Fruit fly (Drosophila melanogaster) Kc167 (cell line): Measurements from ENCODE around the gene kraken.

Source experiments
- Myc ChIP-seq: fragments of >200 bp; optimal IDR thresholded peaks from 2 replicates; lab custom pipeline; 2017; ENCODE audit warnings: missing external identifiers
- Sin3A ChIP-seq: fragments of >200 bp; optimal IDR thresholded peaks from 2 replicates; lab custom pipeline; 2018; ENCODE audit warnings: missing external identifiers
- h ChIP-seq: fragments of >200 bp; optimal IDR thresholded peaks from 3 replicates; lab custom pipeline; 2018; ENCODE audit warnings: missing external identifiers
- insv ChIP-seq: fragments of >200 bp; optimal IDR thresholded peaks from 3 replicates; lab custom pipeline; 2018; ENCODE audit warnings: missing external identifiers
- psq ChIP-seq: fragments of >200 bp; optimal IDR thresholded peaks from 2 replicates; lab custom pipeline; 2017; ENCODE audit warnings: missing external identifiers
- ttk ChIP-seq: sonication (Bioruptor generic); optimal IDR thresholded peaks from 2 replicates; lab custom pipeline; 2017; ENCODE audit warnings: missing external identifiers

The kraken gene

dm6 chr2L:852647-853111 lies at the start of gene kraken, which contains the start of gene CG4291:
Gene kraken, plus strand, starts transcription at chr2L:852768.
Gene CG4291, minus strand, starts transcription at chr2L:852730.
- no peak for TF ChIP-seq Myc (lab: Kevin White, UChicago)
- no peak for TF ChIP-seq ttk (lab: Kevin White, UChicago)
- no peak for TF ChIP-seq psq (lab: Kevin White, UChicago)
- TF ChIP-seq insv (lab: Kevin White, UChicago) = peak; percentile 3
- no peak for TF ChIP-seq Sin3A
- peak; percentile 56 for TF ChIP-seq h (lab: Kevin White, UChicago)

- TF ChIP-seq psq (lab: Kevin White, UChicago) (no peak), ttk (lab: Kevin White, UChicago) (no peak), insv (lab: Kevin White, UChicago) (no peak), Myc (lab: Kevin White, UChicago) (no peak), h (lab: Kevin White, UChicago) (no peak), Sin3A (no peak)
These were observed 42.3 kb upstream of the kraken start, which contains the start of gene Nnf1b for dm6 chr2L:810277-810676. Gene Nnf1b, plus strand, starts transcription at chr2L:810577.

- no peak for TF ChIP-seq h (lab: Kevin White, UChicago)
- no peak for TF ChIP-seq Sin3A
- no peak for TF ChIP-seq insv (lab: Kevin White, UChicago)
- TF ChIP-seq ttk (lab: Kevin White, UChicago) = no peak
- TF ChIP-seq psq (lab: Kevin White, UChicago) = no peak
- TF ChIP-seq Myc (lab: Kevin White, UChicago) = no peak
These were observed 41.2 kb upstream of the kraken start, which contains the start of gene Dbp21E2 for dm6 chr2L:811405-811804. Gene Dbp21E2, plus strand, starts transcription at chr2L:811584.

dm6 chr2L:815785-816389 lies 36.7 kb upstream of the kraken start, which contains the start of the genes Saf6 and Pex12:
Gene Saf6, minus strand, starts transcription at chr2L:815950.
Gene Pex12, plus strand, starts transcription at chr2L:815993.
- TF ChIP-seq Sin3A (no peak), ttk (lab: Kevin White, UChicago) (no peak), psq (lab: Kevin White, UChicago) (no peak), Myc (lab: Kevin White, UChicago) (no peak), insv (lab: Kevin White, UChicago) (no peak), h (lab: Kevin White, UChicago) (no peak)

dm6 chr2L:817850-818249 lies 34.7 kb upstream of the kraken start, which contains the start of gene CG15880:
Gene CG15880, minus strand, starts transcription at chr2L:817950.
- no peak for TF ChIP-seq Sin3A
- TF ChIP-seq insv (lab: Kevin White, UChicago) = no peak
- no peak for TF ChIP-seq ttk (lab: Kevin White, UChicago)
- TF ChIP-seq Myc (lab: Kevin White, UChicago) = no peak
- no peak for TF ChIP-seq psq (lab: Kevin White, UChicago)
- no peak for TF ChIP-seq h (lab: Kevin White, UChicago)

- TF ChIP-seq psq (lab: Kevin White, UChicago) = no peak
- no peak for TF ChIP-seq Myc (lab: Kevin White, UChicago)
- TF ChIP-seq h (lab: Kevin White, UChicago) = no peak
- no peak for TF ChIP-seq insv (lab: Kevin White, UChicago)
- TF ChIP-seq Sin3A = no peak
- TF ChIP-seq ttk (lab: Kevin White, UChicago) = no peak
These were observed 33.1 kb upstream of the kraken start, which contains the start of the genes PGAP2 and Clp for dm6 chr2L:819315-820032. Gene PGAP2, minus strand, starts transcription at chr2L:819508. Gene Clp, plus strand, starts transcription at chr2L:819964.

- TF ChIP-seq ttk (lab: Kevin White, UChicago) (no peak), h (lab: Kevin White, UChicago) (no peak), insv (lab: Kevin White, UChicago) (no peak), Myc (lab: Kevin White, UChicago) (no peak)
These were observed 31.2 kb upstream of the kraken start, which contains the start of gene CG3662 for dm6 chr2L:821242-821985. Gene CG3662, plus strand, starts transcription at chr2L:821289.

- TF ChIP-seq ttk (lab: Kevin White, UChicago) (no peak), Myc (lab: Kevin White, UChicago) (no peak), h (lab: Kevin White, UChicago) (no peak), Sin3A (no peak), insv (lab: Kevin White, UChicago) (no peak), psq (lab: Kevin White, UChicago) (no peak)
These were observed 30.4 kb upstream of the kraken start for dm6 chr2L:821986-822711.

dm6 chr2L:825768-826263 lies 26.8 kb upstream of the kraken start, which contains the start of the genes CG3862 and dock:
Gene CG3862, minus strand, starts transcription at chr2L:825861.
Gene dock, plus strand, starts transcription at chr2L:825969.
- TF ChIP-seq psq (lab: Kevin White, UChicago) = no peak
- TF ChIP-seq h (lab: Kevin White, UChicago) = peak; percentile 41

- TF ChIP-seq Sin3A = no peak
- no peak for TF ChIP-seq insv (lab: Kevin White, UChicago)
- TF ChIP-seq ttk (lab: Kevin White, UChicago) = no peak
- no peak for TF ChIP-seq h (lab: Kevin White, UChicago)
- TF ChIP-seq psq (lab: Kevin White, UChicago) = no peak
- TF ChIP-seq Myc (lab: Kevin White, UChicago) = no peak
These were observed 26.2 kb upstream of the kraken start for dm6 chr2L:826388-826787.
